Worm (Caenorhabditis elegans) whole organism, L4/young adult: ENCODE data around the gene orc-3.

ENCODE experiments used
- W03F9.2 ChIP-seq: fragments of 150-350 bp; optimal IDR thresholded peaks from 2 replicates; lab custom pipeline; 2014; ENCODE audit warnings: missing biosample characterization, missing genetic modification characterization
- dao-5 ChIP-seq: sonication (generic microtip); optimal IDR thresholded peaks from 2 replicates; lab custom pipeline; 2016; ENCODE audit warnings: missing genotype, missing genetic modification characterization, moderate library complexity, missing compliant biosample characterization
- him-1 ChIP-seq: sonication (generic microtip); optimal IDR thresholded peaks from 2 replicates; lab custom pipeline; 2016; ENCODE audit warnings: missing genotype, missing genetic modification reagents, missing genetic modification characterization, missing compliant biosample characterization

orc-3 gene

DNA sequence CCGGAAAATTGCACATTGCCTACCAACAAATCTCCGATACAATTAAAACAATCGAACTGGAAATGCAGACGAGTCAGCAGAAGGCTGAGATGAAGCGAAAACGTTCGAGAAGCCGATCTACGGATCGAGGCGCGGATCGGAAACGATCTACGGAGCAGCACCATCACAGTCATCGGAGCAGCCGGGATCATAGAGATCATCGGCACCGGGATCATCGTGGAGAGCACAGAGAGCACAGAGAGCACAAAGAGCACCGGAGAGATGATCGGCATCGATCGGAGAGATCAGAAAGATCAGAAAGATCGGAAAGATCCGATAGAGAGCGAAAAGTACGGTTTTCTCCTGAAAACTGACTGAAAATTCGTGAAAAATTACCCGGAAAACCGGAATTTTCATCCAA, 2.5 kb upstream of the orc-3 start:
- TF ChIP-seq W03F9.2 (tag; lab: Kevin White, UChicago): no peak
- TF ChIP-seq dao-5: no peak
- TF ChIP-seq him-1 (tag; lab: Kevin White, UChicago): no peak

DNA sequence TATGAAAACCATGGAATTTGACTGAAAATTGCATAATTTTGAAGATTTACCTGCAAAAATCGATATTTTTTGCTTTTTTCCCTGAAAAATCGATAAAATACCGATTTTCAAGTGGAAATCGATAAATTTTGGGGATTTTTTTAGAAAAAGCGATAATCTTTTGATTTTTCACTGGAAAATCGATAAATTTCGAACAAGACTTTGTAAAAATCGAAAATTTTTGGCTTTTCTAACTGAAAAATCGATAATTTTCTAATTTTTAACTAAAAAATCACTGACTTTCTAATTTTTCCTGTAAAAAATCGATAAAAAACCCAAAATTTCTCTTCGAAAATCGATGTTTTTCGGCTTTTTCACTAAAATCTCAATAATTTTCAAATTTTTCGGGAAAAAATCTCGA, 1.6 kb upstream of the orc-3 start:
- no peak for TF ChIP-seq him-1 (tag; lab: Kevin White, UChicago)
- no peak for TF ChIP-seq dao-5
- no peak for TF ChIP-seq W03F9.2 (tag; lab: Kevin White, UChicago)

DNA sequence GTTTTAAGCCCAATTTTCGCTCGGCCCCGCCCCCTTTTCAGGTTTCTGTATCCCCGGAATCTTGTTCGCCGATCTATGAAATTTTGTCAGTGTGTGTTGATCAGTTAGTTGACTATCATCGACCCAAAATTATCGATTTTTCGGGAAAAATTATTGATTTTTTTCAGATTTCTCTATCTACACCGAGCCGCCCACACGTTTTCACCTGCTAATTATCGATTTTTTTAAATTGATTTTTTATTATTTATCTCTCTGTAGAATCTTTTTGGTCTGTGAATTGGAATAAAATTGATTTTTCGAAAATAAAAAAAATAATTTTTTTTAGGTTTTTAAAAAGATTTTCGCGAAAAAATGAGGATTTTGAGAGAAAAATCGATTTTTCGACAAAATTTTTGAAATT, 906 bp upstream of the orc-3 start:
- TF ChIP-seq dao-5 (no peak), W03F9.2 (tag; lab: Kevin White, UChicago) (no peak), him-1 (tag; lab: Kevin White, UChicago) (no peak)

DNA sequence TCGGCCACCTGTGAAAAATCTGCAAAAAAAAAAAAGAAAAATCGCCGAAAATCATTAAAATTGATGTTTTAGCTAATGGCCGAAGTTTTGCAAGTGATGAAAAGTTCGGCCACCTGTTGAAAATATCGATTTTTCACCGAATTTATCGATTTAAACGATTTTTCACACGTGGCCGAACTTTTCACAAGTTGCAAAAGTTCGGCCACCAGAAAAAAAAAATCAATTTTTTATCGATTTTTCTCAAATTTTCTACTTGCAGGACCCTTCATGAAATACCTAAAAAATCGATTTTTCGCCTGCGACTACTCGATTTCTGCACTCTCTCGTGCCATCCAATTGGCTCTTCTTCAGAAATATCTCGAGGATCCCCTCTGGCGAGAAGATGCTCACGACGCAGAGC, 2.7 kb downstream of the orc-3 start:
- TF ChIP-seq W03F9.2 (tag; lab: Kevin White, UChicago): no peak
- TF ChIP-seq him-1 (tag; lab: Kevin White, UChicago): no peak
- TF ChIP-seq dao-5: no peak

DNA sequence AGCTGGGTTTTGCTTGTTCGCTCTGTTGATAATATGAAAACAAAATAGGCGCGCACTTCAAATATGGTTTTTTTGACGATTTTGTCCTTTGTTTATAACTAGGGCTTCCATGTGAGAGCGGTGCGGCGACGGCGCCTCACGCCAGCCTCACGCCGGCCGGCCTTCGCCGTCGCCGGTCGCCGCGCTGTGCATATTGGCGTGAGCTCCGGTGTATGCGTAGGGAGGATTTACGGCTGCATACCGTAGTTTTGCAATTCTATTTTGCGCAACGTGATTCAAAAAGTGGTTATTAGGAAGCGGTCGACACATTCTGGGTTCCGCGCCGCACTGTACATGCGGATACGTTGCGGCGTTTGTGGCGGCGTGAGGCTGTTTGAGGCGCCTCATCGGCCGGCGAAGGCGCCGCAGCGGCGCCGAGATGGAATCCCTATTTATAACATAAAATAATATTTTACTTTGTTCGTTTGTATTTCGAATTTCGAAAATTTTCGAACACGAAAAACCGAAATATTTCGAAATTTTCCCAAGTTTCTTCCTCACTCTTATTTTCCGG, 6.3 kb downstream of the orc-3 start:
- no peak for TF ChIP-seq him-1 (tag; lab: Kevin White, UChicago)
- no peak for TF ChIP-seq W03F9.2 (tag; lab: Kevin White, UChicago)
- TF ChIP-seq dao-5: no peak

DNA sequence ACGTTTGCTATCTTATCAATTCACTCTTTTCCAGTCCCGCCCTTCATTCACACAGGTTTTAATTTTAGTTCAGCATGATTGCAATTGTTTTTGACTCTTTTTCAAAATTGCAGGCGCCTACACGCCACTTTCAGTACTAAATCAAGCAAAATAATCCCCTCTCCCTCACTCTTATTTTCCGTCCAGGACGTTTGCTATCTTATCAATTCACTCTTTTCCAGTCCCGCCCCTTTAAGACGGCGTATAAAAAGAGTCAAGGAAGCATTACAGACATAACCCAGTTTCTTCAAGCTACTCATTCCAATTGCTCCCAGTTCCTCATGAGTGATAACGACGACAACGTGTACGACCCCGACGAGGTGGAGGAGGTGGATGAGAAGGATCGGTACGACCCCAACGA, 6.7 kb downstream of the orc-3 start, which contains the start of gene Y119D3B.21:
TSS of gene Y119D3B.21 (plus strand) at position 321 of the 400 bp plus-strand sequence.
- TF ChIP-seq W03F9.2 (tag; lab: Kevin White, UChicago): no peak
- no peak for TF ChIP-seq dao-5
- TF ChIP-seq him-1 (tag; lab: Kevin White, UChicago): no peak

DNA sequence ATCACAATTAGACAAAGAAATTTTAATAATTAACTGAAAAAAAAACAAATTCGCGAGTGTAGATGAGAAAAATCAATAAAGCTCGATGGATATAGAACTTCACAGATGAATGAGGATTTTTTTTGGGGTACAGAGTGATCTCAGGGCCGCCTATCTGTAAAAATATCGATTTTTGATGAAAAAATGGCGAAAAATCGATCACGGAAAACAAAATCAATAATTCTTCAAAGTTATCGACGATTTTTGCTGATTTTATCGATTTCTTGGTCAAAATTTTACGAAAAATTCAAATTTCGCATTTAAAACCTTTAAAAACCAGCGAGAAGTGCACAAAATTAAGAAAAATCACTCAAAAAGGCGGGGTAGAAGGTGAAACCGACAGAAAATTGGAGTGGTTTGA, 8.2 kb downstream of the orc-3 start:
- TF ChIP-seq him-1 (tag; lab: Kevin White, UChicago) (no peak), W03F9.2 (tag; lab: Kevin White, UChicago) (no peak), dao-5 (no peak)

DNA sequence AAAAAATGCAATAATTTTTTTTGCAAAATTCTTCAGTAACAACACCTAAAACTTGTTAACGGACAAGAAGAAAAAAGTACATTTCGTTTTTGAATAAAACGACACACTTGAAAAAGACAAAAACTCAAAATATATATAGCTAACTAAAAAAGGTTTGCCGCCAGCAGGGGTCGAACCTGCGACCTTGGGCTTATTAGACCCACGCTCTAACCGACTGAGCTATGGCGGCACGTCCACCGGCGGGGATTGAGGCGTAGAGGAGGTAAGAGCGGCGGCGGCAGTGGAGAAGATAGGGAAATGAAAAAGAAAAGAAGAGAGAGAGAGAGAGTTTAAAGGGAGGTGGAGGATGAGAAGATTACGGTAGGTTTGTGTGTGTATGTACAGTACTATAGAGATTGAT, 10.3 kb downstream of the orc-3 start:
- TF ChIP-seq dao-5 (no peak), him-1 (tag; lab: Kevin White, UChicago) (no peak), W03F9.2 (tag; lab: Kevin White, UChicago) (no peak)

DNA sequence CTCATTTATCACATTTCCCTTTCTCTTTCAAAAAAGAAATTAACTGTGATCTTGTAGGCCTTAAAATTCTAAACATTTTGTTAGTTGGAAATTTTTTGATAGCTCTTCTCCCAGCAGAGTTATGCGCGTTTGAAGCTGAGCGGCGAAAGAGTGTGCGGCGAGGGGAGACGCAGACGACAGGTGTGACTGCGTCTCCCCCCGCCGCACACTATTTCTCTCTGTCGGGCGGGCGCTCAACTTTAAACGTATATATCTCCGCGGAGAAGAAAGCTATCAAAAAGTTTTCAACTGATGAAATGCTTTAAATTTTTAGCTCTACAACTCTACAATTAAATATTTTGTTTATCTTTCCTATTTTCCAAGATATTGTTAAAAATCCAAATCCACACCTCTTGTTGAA, 11.1 kb downstream of the orc-3 start:
- TF ChIP-seq dao-5 (no peak), him-1 (tag; lab: Kevin White, UChicago) (no peak), W03F9.2 (tag; lab: Kevin White, UChicago) (no peak)

DNA sequence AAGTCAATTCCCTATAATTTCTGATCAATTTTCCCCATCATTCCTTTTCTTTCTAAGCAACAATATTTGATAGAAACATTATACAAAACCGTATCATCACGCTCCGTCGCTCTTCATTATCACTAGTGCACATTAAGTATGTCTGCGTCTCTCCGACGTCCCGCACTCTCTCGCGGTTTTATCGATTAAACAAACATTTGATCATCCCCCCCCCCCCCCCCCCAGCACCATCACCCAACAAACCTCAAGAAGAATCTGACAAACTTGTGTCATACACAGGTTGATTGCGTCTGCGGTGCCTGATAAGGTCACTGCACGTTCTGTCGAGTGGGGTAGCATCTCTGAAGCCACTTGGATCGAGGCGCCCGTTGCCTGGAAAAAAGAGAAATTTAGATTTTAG, 12.1 kb downstream of the orc-3 start:
- TF ChIP-seq dao-5 (no peak), W03F9.2 (tag; lab: Kevin White, UChicago) (no peak), him-1 (tag; lab: Kevin White, UChicago) (no peak)

DNA sequence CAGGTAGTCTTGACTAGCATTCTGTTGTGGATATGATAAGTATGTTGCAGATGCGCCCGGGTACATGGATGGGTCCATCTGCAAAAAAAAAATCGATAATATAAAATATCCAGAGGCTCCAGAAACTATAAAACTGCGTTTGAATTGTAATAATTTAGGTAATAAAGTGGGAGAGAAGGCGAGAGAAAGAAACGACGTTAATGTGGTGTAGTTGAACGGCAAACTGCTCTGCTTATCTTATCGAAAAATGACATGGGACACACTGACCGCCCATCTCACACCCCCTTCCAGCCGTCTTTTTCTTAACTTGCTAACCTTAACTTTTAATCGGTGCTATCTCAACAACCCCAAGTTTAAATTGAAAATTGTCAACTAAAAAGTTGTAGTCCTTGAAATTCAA, 14.1 kb downstream of the orc-3 start:
- TF ChIP-seq him-1 (tag; lab: Kevin White, UChicago): no peak
- no peak for TF ChIP-seq dao-5
- TF ChIP-seq W03F9.2 (tag; lab: Kevin White, UChicago): no peak

DNA sequence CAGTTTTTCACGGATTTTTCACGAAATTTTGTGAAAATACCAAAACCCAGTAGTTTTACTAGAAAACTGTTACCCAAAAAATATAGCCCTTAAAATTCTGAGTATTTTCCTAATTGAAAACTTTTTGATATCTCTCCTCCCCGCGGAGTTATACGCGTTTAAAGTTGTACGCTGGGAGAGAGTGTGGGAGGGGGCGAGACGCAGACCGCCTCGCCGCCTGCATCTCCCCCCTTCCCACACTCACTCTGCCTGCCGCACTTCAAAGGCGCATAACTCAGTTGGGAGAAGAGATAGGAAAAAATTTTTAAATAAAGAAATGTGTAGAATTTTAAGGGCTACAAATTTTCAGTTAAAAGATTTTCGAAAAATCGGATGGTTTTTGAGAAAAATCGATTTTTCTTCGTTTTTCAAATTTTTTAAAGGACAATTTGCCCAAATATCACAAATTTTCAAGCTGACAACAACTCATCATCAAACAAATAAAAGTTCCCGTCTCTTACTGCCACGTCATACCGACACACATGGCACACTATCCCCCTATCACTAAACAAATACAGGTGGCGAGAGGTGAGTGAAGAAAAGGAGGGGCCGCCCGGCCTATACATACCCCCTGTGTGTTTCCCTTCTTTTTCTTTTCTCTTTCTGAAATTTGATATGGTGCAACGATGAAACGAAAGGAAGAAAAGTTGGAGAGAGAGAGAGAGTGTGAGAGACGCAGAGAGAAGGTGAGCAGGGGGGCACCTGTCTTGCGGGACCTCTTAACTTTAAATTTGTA, 15.6 kb downstream of the orc-3 start:
- TF ChIP-seq him-1 (tag; lab: Kevin White, UChicago) (no peak), dao-5 (no peak), W03F9.2 (tag; lab: Kevin White, UChicago) (no peak)

DNA sequence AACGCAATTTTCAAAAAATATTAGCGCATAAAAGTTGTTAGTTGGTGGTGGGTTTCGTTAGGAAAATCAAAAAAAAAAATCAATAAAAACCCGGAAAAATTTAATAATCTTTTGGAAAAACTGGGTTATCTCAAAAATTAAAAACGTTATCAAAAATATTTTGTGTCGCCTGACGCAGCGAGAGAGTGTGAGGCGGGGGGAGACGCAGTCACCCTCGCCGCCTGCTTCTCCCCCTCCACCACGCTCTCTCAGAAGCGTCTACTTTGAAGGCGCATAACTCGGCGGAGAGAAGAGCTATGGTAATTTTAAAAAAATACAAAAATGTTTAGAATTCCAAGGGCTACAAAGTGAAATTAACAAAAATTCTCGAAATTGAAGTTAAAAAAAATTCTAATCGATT, 17.2 kb downstream of the orc-3 start:
- TF ChIP-seq him-1 (tag; lab: Kevin White, UChicago) (no peak), dao-5 (no peak), W03F9.2 (tag; lab: Kevin White, UChicago) (no peak)

DNA sequence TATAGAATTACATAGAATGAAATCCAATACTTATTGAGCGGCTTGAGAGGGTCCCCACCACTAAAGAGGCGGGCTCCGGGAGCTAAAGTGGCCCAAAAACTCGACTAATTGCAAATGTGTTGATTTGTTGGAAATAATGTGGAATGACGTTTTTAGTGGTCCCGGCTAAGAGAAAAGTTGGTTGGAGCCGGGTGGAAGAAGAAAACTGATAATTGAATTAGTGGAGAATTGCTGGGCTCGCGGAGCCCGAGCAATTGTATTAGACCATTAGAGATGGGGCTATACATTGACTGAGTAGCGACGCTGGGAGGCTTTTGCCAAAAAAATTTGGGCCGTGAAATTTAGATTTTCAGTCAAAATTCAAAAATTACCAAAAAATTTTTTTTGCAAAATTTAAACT, 17.7 kb downstream of the orc-3 start:
- TF ChIP-seq him-1 (tag; lab: Kevin White, UChicago): no peak
- no peak for TF ChIP-seq dao-5
- no peak for TF ChIP-seq W03F9.2 (tag; lab: Kevin White, UChicago)

DNA sequence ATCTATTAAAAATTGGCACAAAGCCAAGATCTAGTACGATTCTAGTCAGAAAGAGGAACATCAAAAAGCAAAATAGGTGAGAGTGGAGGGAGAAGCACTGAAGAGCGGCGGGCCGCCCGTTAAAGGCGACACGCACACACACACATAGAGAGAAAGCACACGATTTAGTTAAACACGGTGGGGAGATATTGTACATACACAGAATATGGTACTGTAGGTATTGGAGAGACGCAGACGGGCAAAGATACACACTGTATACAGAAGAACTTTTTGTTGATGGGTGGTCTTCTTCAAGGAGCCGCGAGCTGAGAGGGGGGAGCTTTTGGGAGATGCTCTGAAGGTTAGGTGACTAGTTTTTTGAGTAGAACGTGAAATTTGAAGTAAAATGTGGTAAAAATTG, 18.3 kb downstream of the orc-3 start:
- TF ChIP-seq him-1 (tag; lab: Kevin White, UChicago) (no peak), dao-5 (no peak), W03F9.2 (tag; lab: Kevin White, UChicago) (no peak)
